Worm (Caenorhabditis elegans): Measurements from ENCODE around the gene his-17.

The his-17 gene

ce11 chrV:8928967-8929366 lies 31.2 kb upstream of the his-17 start, which contains the start of gene H14N18.4:
Gene H14N18.4 (minus strand): TSS chrV:8928978.
- TF ChIP-seq rnt-1 (tag; optimal IDR thresholded peaks at IDR 0.05) (no peak), hlh-30 (tag; optimal IDR thresholded peaks at IDR 0.05; ENCODE audit: insufficient read depth) (no peak), hlh-13 (GFP tag; optimal IDR thresholded peaks at IDR 0.05) (no peak), K02D7.2 (tag; optimal IDR thresholded peaks at IDR 0.05) (no peak), elt-2 (tag; optimal IDR thresholded peaks at IDR 0.05) (no peak), sox-4 (tag; optimal IDR thresholded peaks at IDR 0.05) (no peak), ttx-3 (tag; optimal IDR thresholded peaks at IDR 0.05) (no peak), ref-2 (tag; optimal IDR thresholded peaks at IDR 0.05) (no peak), syd-9 (tag; optimal IDR thresholded peaks at IDR 0.05) (no peak), ceh-30 (tag; optimal IDR thresholded peaks at IDR 0.05) (no peak), ahr-1 (tag; optimal IDR thresholded peaks at IDR 0.05) (no peak), pag-3 (tag; optimal IDR thresholded peaks at IDR 0.05; ENCODE audit: borderline replicate concordance) (no peak), tbx-2 (tag; optimal IDR thresholded peaks at IDR 0.05) (no peak), zip-5 (tag; optimal IDR thresholded peaks at IDR 0.05) (no peak), madf-2 (tag; optimal IDR thresholded peaks at IDR 0.05) (no peak)

- no peak for TF ChIP-seq ttx-3 (tag; optimal IDR thresholded peaks at IDR 0.05)
- no peak for TF ChIP-seq syd-9 (tag; optimal IDR thresholded peaks at IDR 0.05)
- TF ChIP-seq ref-2 (tag; optimal IDR thresholded peaks at IDR 0.05): no peak
- no peak for TF ChIP-seq C08G9.2 (tag; optimal IDR thresholded peaks at IDR 0.05)
Measured at ce11 chrV:8927715-8928114, 29.9 kb upstream of the his-17 start.

- TF ChIP-seq che-1 (tag; optimal IDR thresholded peaks at IDR 0.05) (no peak), ttx-3 (tag; optimal IDR thresholded peaks at IDR 0.05) (no peak), hlh-30 (tag; optimal IDR thresholded peaks at IDR 0.05; ENCODE audit: insufficient read depth) (no peak), eyg-1 (tag; optimal IDR thresholded peaks at IDR 0.05) (no peak), ceh-24 (tag; optimal IDR thresholded peaks at IDR 0.05) (no peak), unc-55 (GFP tag; optimal IDR thresholded peaks at IDR 0.05) (peak; percentile 33), ceh-18 (tag; optimal IDR thresholded peaks at IDR 0.05) (no peak), elt-2 (tag; optimal IDR thresholded peaks at IDR 0.05) (peak; percentile 47), K09A11.1 (tag; optimal IDR thresholded peaks at IDR 0.05; ENCODE audit: insufficient read depth) (no peak), pag-3 (tag; optimal IDR thresholded peaks at IDR 0.05; ENCODE audit: borderline replicate concordance) (no peak)
Measured at ce11 chrV:8922781-8923180, 25.0 kb upstream of the his-17 start, which contains the start of gene ttr-47. Gene ttr-47 (plus strand): TSS chrV:8923088.

- TF ChIP-seq ama-1 (optimal IDR thresholded peaks at IDR 0.05) (no peak), odd-2 (tag; optimal IDR thresholded peaks at IDR 0.05) (no peak), madf-2 (tag; optimal IDR thresholded peaks at IDR 0.05) (no peak), ets-4 (tag; optimal IDR thresholded peaks at IDR 0.05) (no peak), ceh-45 (GFP tag; IDR thresholded peaks at IDR 0.05) (no peak)
Measured at ce11 chrV:8913940-8914339, 16.1 kb upstream of the his-17 start, which contains the start of gene mod-1. Gene mod-1 (minus strand): TSS chrV:8914040.

- TF ChIP-seq dmd-4 (tag; optimal IDR thresholded peaks at IDR 0.05; ENCODE audit: borderline replicate concordance) (no peak), nhr-11 (tag; optimal IDR thresholded peaks at IDR 0.05) (no peak), ref-2 (tag; optimal IDR thresholded peaks at IDR 0.05) (no peak), syd-9 (tag; optimal IDR thresholded peaks at IDR 0.05) (no peak), ceh-45 (GFP tag; IDR thresholded peaks at IDR 0.05) (no peak), tbx-7 (tag; optimal IDR thresholded peaks at IDR 0.05) (no peak)
Measured at ce11 chrV:8906896-8907295, 9.1 kb upstream of the his-17 start, which contains the start of gene frpr-11. Gene frpr-11 (plus strand): TSS chrV:8907196.

ce11 chrV:8905656-8906055 lies 7.9 kb upstream of the his-17 start:
- TF ChIP-seq nhr-232 (tag; optimal IDR thresholded peaks at IDR 0.05) (no peak), dve-1 (tag; optimal IDR thresholded peaks at IDR 0.05) (no peak)
